Fruit fly (Drosophila melanogaster): Measurements from ENCODE around the gene CG43347.

- TF ChIP-seq usp (GFP tag; optimal IDR thresholded peaks at IDR 0.05) (no peak), Dll (optimal IDR thresholded peaks at IDR 0.05) (no peak), EcR (GFP tag; optimal IDR thresholded peaks at IDR 0.05) (no peak), CG8478 (optimal IDR thresholded peaks at IDR 0.05) (no peak)
Observed at dm6 chrX:10579569-10579968, 40.4 kb downstream of the CG43347 start.
